Fruit fly (Drosophila melanogaster): Measurements from ENCODE around the gene plh.

plh gene

DNA sequence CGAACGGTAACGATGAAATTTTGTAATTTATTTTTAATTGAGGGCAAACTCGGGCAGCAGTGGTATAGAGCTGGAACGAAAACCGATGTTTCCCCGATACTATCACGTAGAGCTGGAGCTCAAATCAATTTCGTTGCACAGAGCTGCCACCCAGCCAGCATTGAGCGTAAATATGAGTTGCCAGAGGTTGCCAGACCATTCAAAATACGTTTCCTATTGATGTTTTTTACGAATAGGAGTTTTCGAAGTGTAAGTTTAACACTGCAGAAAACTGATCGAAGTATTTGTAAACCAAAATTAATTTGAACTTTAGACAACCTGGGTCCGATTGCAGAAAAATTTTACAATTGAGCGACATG, 58.3 kb downstream of the plh start, which contains the start of gene Ubc6 (continued):
- TF ChIP-seq knrl (GFP tag; IDR thresholded peaks at IDR 0.05; ENCODE audit: partially characterized antibody) (no peak), org-1 (GFP tag; optimal IDR thresholded peaks at IDR 0.05) (no peak), mirr (GFP tag; optimal IDR thresholded peaks at IDR 0.05) (peak; percentile 24), BtbVII (GFP tag; optimal IDR thresholded peaks at IDR 0.05) (peak; percentile 22), Ssrp (tag; optimal IDR thresholded peaks at IDR 0.05) (peak; percentile 8), crp (GFP tag; optimal IDR thresholded peaks at IDR 0.05) (peak in 1 of 2 experiments; percentile 31), az2 (GFP tag; optimal IDR thresholded peaks at IDR 0.05) (peak; percentile 38), Meics (GFP tag; optimal IDR thresholded peaks at IDR 0.05) (peak; percentile 39), jumu (GFP tag; optimal IDR thresholded peaks at IDR 0.05) (peak; percentile 83), D19A (tag; optimal IDR thresholded peaks at IDR 0.05) (no peak), ssp (GFP tag; IDR thresholded peaks at IDR 0.05) (no peak), lola (GFP tag; optimal IDR thresholded peaks at IDR 0.05) (peak in 1 of 3 experiments; percentile 13), CG14050 (GFP tag; IDR thresholded peaks at IDR 0.05) (no peak), CHES-1-like (GFP tag; optimal IDR thresholded peaks at IDR 0.05) (peak; percentile 84), pan (optimal IDR thresholded peaks at IDR 0.05) (no peak), pan (GFP tag; optimal IDR thresholded peaks at IDR 0.05 in 1 of 2, IDR thresholded peaks at IDR 0.05 in 1 of 2) (no peak), Hey (tag; optimal IDR thresholded peaks at IDR 0.05) (peak; percentile 11), NfI (GFP tag; optimal IDR thresholded peaks at IDR 0.05) (peak; percentile 45), CG9215 (GFP tag; IDR thresholded peaks at IDR 0.05) (no peak), CG3163 (GFP tag; optimal IDR thresholded peaks at IDR 0.05) (peak; percentile 52), CG3281 (GFP tag; optimal IDR thresholded peaks at IDR 0.05) (peak; percentile 23), CG9932 (GFP tag; IDR thresholded peaks at IDR 0.05) (no peak), CG4360 (GFP tag; IDR thresholded peaks at IDR 0.05) (no peak), CG14014 (GFP tag; IDR thresholded peaks at IDR 0.05) (no peak), luna (GFP tag; optimal IDR thresholded peaks at IDR 0.05) (peak; percentile 26), CG14860 (GFP tag; IDR thresholded peaks at IDR 0.05; ENCODE audit: partially characterized antibody) (no peak), Poxn (GFP tag; IDR thresholded peaks at IDR 0.05) (no peak), gcm (GFP tag; optimal IDR thresholded peaks at IDR 0.05) (no peak), YL-1 (GFP tag; optimal IDR thresholded peaks at IDR 0.05) (peak; percentile 59), pzg (GFP tag; optimal IDR thresholded peaks at IDR 0.05) (peak; percentile 99), CG12659 (GFP tag; optimal IDR thresholded peaks at IDR 0.05) (peak; percentile 90), Ets65A (GFP tag) (peak; percentile 98), CG11085 (GFP tag; IDR thresholded peaks at IDR 0.05) (no peak), abd-A (tag; optimal IDR thresholded peaks at IDR 0.05) (peak; percentile 55), Nf-YC (tag; optimal IDR thresholded peaks at IDR 0.05) (peak; percentile 42), CG7786 (GFP tag; optimal IDR thresholded peaks at IDR 0.05) (peak; percentile 80), eyg (GFP tag; optimal IDR thresholded peaks at IDR 0.05) (peak; percentile 34), CG4424 (GFP tag; optimal IDR thresholded peaks at IDR 0.05) (peak; percentile 62), mam (GFP tag; optimal IDR thresholded peaks at IDR 0.05) (peak; percentile 85), CG13123 (GFP tag; optimal IDR thresholded peaks at IDR 0.05) (peak; percentile 50), CG7987 (GFP tag; optimal IDR thresholded peaks at IDR 0.05) (peak; percentile 49), insv (GFP tag; optimal IDR thresholded peaks at IDR 0.05) (peak in 1 of 2 experiments; percentile 58), CG34376 (GFP tag; optimal IDR thresholded peaks at IDR 0.05) (no peak), fu2 (GFP tag; optimal IDR thresholded peaks at IDR 0.05) (peak; percentile 69), twi (tag; optimal IDR thresholded peaks at IDR 0.05) (peak; percentile 30), ERR (GFP tag; optimal IDR thresholded peaks at IDR 0.05) (peak; percentile 81), stc (GFP tag; IDR thresholded peaks at IDR 0.05) (no peak), unc-4 (GFP tag; IDR thresholded peaks at IDR 0.05; ENCODE audit: partially characterized antibody) (no peak), CG34422 (GFP tag; IDR thresholded peaks at IDR 0.05) (no peak), CG18764 (GFP tag; optimal IDR thresholded peaks at IDR 0.05) (peak; percentile 59), CG1602 (GFP tag; optimal IDR thresholded peaks at IDR 0.05) (peak; percentile 62), gce (GFP tag; IDR thresholded peaks at IDR 0.05) (no peak)
